Fruit fly (Drosophila melanogaster): ENCODE measurements around the gene Ccdc56.

Gene Ccdc56

DNA sequence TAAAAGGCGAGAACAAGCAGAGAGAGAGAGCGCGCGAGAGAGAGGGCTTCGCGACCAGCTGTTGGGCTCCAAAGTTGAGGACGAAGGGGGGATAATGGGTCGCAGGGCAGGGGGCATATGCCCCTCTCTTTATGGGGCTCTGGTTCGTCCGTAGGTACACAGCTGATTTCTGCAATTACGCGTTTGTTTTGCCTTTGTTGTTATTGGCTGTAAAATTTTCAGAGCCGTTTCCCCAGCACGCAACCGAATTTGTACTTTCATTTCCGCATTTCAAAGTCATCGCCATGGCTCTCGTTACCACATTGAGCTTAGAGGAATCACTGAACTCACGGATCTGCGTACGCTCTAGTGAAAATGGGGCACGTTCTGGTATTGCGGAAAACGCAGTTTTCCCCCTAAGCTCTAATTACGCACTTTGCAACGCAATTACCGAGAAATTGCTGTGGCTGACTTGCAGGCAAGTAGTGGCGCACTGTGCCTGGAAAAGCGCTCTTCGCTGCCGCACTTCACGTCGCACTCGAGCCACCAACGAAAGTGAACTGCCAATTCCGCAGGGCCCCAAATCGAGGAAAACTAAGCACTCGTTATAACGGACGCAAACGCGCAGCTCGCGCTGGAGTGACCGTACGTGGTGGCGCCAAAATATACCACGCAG, 674 bp upstream of the Ccdc56 start, which contains the start of gene CG11658 (continued):
- TF ChIP-seq bigmax (GFP tag; optimal IDR thresholded peaks at IDR 0.05) (no peak), CG18599 (GFP tag; optimal IDR thresholded peaks at IDR 0.05) (peak; percentile 23), CG1529 (GFP tag; optimal IDR thresholded peaks at IDR 0.05) (no peak), HmgD (GFP tag; optimal IDR thresholded peaks at IDR 0.05) (peak; percentile 8), croc (GFP tag; conservative IDR thresholded peaks at IDR 0.05) (no peak), Lpt (GFP tag; optimal IDR thresholded peaks at IDR 0.05) (no peak), wdn (GFP tag; IDR thresholded peaks at IDR 0.05) (no peak), ems (GFP tag; optimal IDR thresholded peaks at IDR 0.05) (no peak), abd-A (tag; optimal IDR thresholded peaks at IDR 0.05) (peak; percentile 95), stwl (tag; optimal IDR thresholded peaks at IDR 0.05) (no peak), CG6689 (GFP tag; IDR thresholded peaks at IDR 0.05) (no peak), E2f1 (GFP tag; IDR thresholded peaks at IDR 0.05) (no peak), mirr (GFP tag; optimal IDR thresholded peaks at IDR 0.05) (no peak), CG6175 (GFP tag; IDR thresholded peaks at IDR 0.05) (peak; percentile 6; the same call in 1 of the 3 replicates), crc (GFP tag; optimal IDR thresholded peaks at IDR 0.05) (no peak), BtbVII (GFP tag; optimal IDR thresholded peaks at IDR 0.05) (peak; percentile 25), Gsc (GFP tag; IDR thresholded peaks at IDR 0.05) (no peak), knrl (GFP tag; IDR thresholded peaks at IDR 0.05; ENCODE audit: partially characterized antibody) (no peak), pan (optimal IDR thresholded peaks at IDR 0.05) (no peak), pan (GFP tag; optimal IDR thresholded peaks at IDR 0.05 in 1 of 2, IDR thresholded peaks at IDR 0.05 in 1 of 2) (peak in 1 of 2 experiments; percentile 19), CG11247 (GFP tag; IDR thresholded peaks at IDR 0.05) (0 out of 2 replicates have a peak, but pooled peaks have one; percentile 8), Deaf1 (tag; optimal IDR thresholded peaks at IDR 0.05) (peak; percentile 38), CG18619 (GFP tag; optimal IDR thresholded peaks at IDR 0.05) (peak; percentile 11), Hr78 (GFP tag; optimal IDR thresholded peaks at IDR 0.05) (peak in 1 of 2 experiments; percentile 25), ci (GFP tag; IDR thresholded peaks at IDR 0.05) (peak; percentile 26), Six4 (GFP tag; optimal IDR thresholded peaks at IDR 0.05) (no peak), eyg (GFP tag; optimal IDR thresholded peaks at IDR 0.05) (peak; percentile 59), CG8765 (GFP tag; IDR thresholded peaks at IDR 0.05) (no peak), HLHmδ (GFP tag; optimal IDR thresholded peaks at IDR 0.05) (peak; percentile 36), CG6654 (GFP tag; optimal IDR thresholded peaks at IDR 0.05) (no peak), Elba2 (GFP tag; optimal IDR thresholded peaks at IDR 0.05) (no peak), Dll (GFP tag; IDR thresholded peaks at IDR 0.05; ENCODE audit: partially characterized antibody) (peak; percentile 52; the same call in 1 of the 4 replicates), CG8478 (optimal IDR thresholded peaks at IDR 0.05) (no peak), Asciz (GFP tag; optimal IDR thresholded peaks at IDR 0.05) (no peak), CG1024 (GFP tag; IDR thresholded peaks at IDR 0.05) (peak; percentile 7; the same call in 1 of the 2 replicates), ro (GFP tag; IDR thresholded peaks at IDR 0.05) (no peak), CG14050 (GFP tag; IDR thresholded peaks at IDR 0.05) (no peak; the same call in 2 of the 3 replicates), CG11456 (GFP tag; IDR thresholded peaks at IDR 0.05) (no peak), CG10366 (GFP tag; IDR thresholded peaks at IDR 0.05) (no peak), CG1647 (GFP tag; optimal IDR thresholded peaks at IDR 0.05) (no peak), otp (GFP tag; IDR thresholded peaks at IDR 0.05) (no peak; the same call in 2 of the 3 replicates), CG11696 (GFP tag; IDR thresholded peaks at IDR 0.05) (no peak), Nf-YC (tag; optimal IDR thresholded peaks at IDR 0.05) (peak; percentile 40), gsb-n (tag; optimal IDR thresholded peaks at IDR 0.05) (no peak), gce (GFP tag; IDR thresholded peaks at IDR 0.05) (0 out of 3 replicates have a peak, but pooled peaks have one; percentile 40), Ravus (GFP tag; IDR thresholded peaks at IDR 0.05) (no peak), Eip74EF (GFP tag; optimal IDR thresholded peaks at IDR 0.05) (peak in 1 of 2 experiments; percentile 92), D19B (GFP tag; optimal IDR thresholded peaks at IDR 0.05) (no peak), CG7786 (GFP tag; optimal IDR thresholded peaks at IDR 0.05) (no peak), CG2202 (tag; optimal IDR thresholded peaks at IDR 0.05) (no peak), CG9876 (GFP tag; optimal IDR thresholded peaks at IDR 0.05) (no peak)

Measured in whole organism, embryonic.